Fruit fly (Drosophila melanogaster) whole organism, embryonic: ENCODE data around the gene CG18577.
A peak's percentile ranks its signal among the peaks of the same experiment; 100 is the strongest.

Source experiments
- Bgb ChIP-seq: fragments of 200-800 bp; sonication (Bioruptor generic); IDR thresholded peaks from 2 replicates; pipeline ENCODE4 v1.3.6; 2022; ENCODE audit warnings: missing biosample characterization, missing genetic modification characterization; ENCODE audit not compliant: partially characterized antibody
- Blimp-1 ChIP-seq: fragments of 200-800 bp; sonication (Bioruptor generic); optimal IDR thresholded peaks from 3 replicates; lab custom pipeline; 2018; ENCODE audit warnings: missing biosample characterization, missing genetic modification characterization, mild to moderate bottlenecking, moderate library complexity, missing genetic modification reagents
- BtbVII ChIP-seq: fragments of 200-800 bp; sonication (Bioruptor generic); optimal IDR thresholded peaks from 3 replicates; lab custom pipeline; 2017; ENCODE audit warnings: missing biosample characterization, mild to moderate bottlenecking, missing genetic modification characterization
- CG10321 ChIP-seq: fragments of 200-800 bp; sonication (Bioruptor generic); IDR thresholded peaks from 2 replicates; pipeline ENCODE4 v1.3.6; 2022; ENCODE audit warnings: missing biosample characterization, missing genetic modification characterization
- CG12659 ChIP-seq: fragments of 200-800 bp; sonication (Bioruptor generic); optimal IDR thresholded peaks from 3 replicates; lab custom pipeline; 2017; ENCODE audit warnings: mild to moderate bottlenecking, missing biosample characterization, missing genetic modification reagents, missing genetic modification characterization
- CG13775 ChIP-seq: fragments of 200-800 bp; sonication (Bioruptor generic); optimal IDR thresholded peaks from 3 replicates; lab custom pipeline; 2017; ENCODE audit warnings: missing biosample characterization, mild to moderate bottlenecking, missing genetic modification characterization
- CG15696 ChIP-seq: fragments of 200-800 bp; sonication (Bioruptor generic); optimal IDR thresholded peaks from 2 replicates; lab custom pipeline; 2019; ENCODE audit warnings: missing biosample characterization, mild to moderate bottlenecking, missing genetic modification characterization, moderate library complexity
- CG18262 ChIP-seq: fragments of 200-800 bp; optimal IDR thresholded peaks from 3 replicates; lab custom pipeline; 2019; ENCODE audit warnings: missing biosample characterization, mild to moderate bottlenecking, missing genetic modification characterization, moderate library complexity
- CG18764 ChIP-seq: fragments of 200-800 bp; sonication (Bioruptor generic); optimal IDR thresholded peaks from 3 replicates; lab custom pipeline; 2016; ENCODE audit warnings: missing biosample characterization, missing genetic modification characterization
- CG2129 ChIP-seq: fragments of 200-800 bp; sonication (Bioruptor generic); IDR thresholded peaks from 2 replicates; pipeline ENCODE4 v1.3.6; 2022; ENCODE audit warnings: missing biosample characterization, missing genetic modification characterization; ENCODE audit not compliant: partially characterized antibody
- CG2889 ChIP-seq: fragments of 200-800 bp; sonication (Bioruptor generic); IDR thresholded peaks from 3 replicates; pipeline ENCODE4 v1.3.6; 2022; ENCODE audit warnings: missing biosample characterization, missing genetic modification characterization
- CG3995 ChIP-seq: fragments of 200-800 bp; sonication (Bioruptor generic); optimal IDR thresholded peaks from 3 replicates; lab custom pipeline; 2016; ENCODE audit warnings: missing biosample characterization, missing genetic modification characterization
- CG4617 ChIP-seq: fragments of 200-800 bp; sonication (Bioruptor generic); optimal IDR thresholded peaks from 3 replicates; lab custom pipeline; 2016; ENCODE audit warnings: missing biosample characterization, missing genetic modification characterization, borderline replicate concordance
- CG7271 ChIP-seq: fragments of 200-800 bp; sonication (Bioruptor generic); optimal IDR thresholded peaks from 2 replicates; lab custom pipeline; 2018; ENCODE audit warnings: missing biosample characterization, mild to moderate bottlenecking, missing genetic modification characterization, moderate library complexity
- CG7786 ChIP-seq: fragments of 200-800 bp; sonication (Bioruptor generic); optimal IDR thresholded peaks from 2 replicates; lab custom pipeline; 2016; ENCODE audit warnings: missing biosample characterization, missing genetic modification characterization
- CG7987 ChIP-seq: fragments of 200-800 bp; sonication (Bioruptor generic); optimal IDR thresholded peaks from 2 replicates; lab custom pipeline; 2018; ENCODE audit warnings: missing biosample characterization, mild to moderate bottlenecking, missing genetic modification characterization, moderate library complexity
- CG8765 ChIP-seq: fragments of 200-800 bp; sonication (Bioruptor generic); IDR thresholded peaks from 2 replicates; pipeline ENCODE4 v1.3.6; 2022; ENCODE audit warnings: missing biosample characterization, missing genetic modification characterization
- CG9876 ChIP-seq: fragments of 200-800 bp; sonication (Bioruptor generic); optimal IDR thresholded peaks from 2 replicates; lab custom pipeline; 2016; ENCODE audit warnings: missing biosample characterization, missing genetic modification characterization
- D ChIP-seq, 2 experiments: fragments of 200-800 bp in 1 of 2; fragments of >200 bp in 1 of 2; sonication (Bioruptor generic) in 1 of 2; optimal IDR thresholded peaks; 2 replicates in 1 of 2; 3 replicates in 1 of 2; lab custom pipeline; 2017; ENCODE audit warnings: mild to moderate bottlenecking in 1 of 2, missing biosample characterization in 1 of 2, missing genetic modification characterization in 1 of 2, missing genetic modification reagents in 1 of 2
- Gug ChIP-seq: fragments of 200-800 bp; sonication (Bioruptor generic); IDR thresholded peaks from 4 replicates; pipeline ENCODE4 v1.3.6; 2022; ENCODE audit warnings: missing biosample characterization, missing genetic modification characterization
- Hand ChIP-seq: fragments of 200-800 bp; sonication (Bioruptor generic); optimal IDR thresholded peaks from 2 replicates; lab custom pipeline; 2017; ENCODE audit warnings: mild to moderate bottlenecking, missing biosample characterization, missing genetic modification reagents, missing genetic modification characterization
- Lim3 ChIP-seq: fragments of 200-800 bp; sonication (Bioruptor generic); IDR thresholded peaks from 2 replicates; pipeline ENCODE4 v1.3.6; 2022; ENCODE audit warnings: missing biosample characterization, missing genetic modification characterization
- MBD-R2 ChIP-seq: fragments of 200-800 bp; sonication (Bioruptor generic); IDR thresholded peaks from 2 replicates; pipeline ENCODE4 v1.3.6; 2022; ENCODE audit warnings: missing biosample characterization, missing genetic modification characterization
- Max ChIP-seq: fragments of 200-800 bp; sonication (Bioruptor generic); optimal IDR thresholded peaks from 2 replicates; lab custom pipeline; 2016; ENCODE audit warnings: missing biosample characterization, mild to moderate bottlenecking, missing genetic modification characterization
- Mrtf ChIP-seq: fragments of 200-800 bp; sonication (Bioruptor generic); IDR thresholded peaks from 3 replicates; pipeline ENCODE4 v1.3.6; 2022; ENCODE audit warnings: missing biosample characterization, missing genetic modification characterization
- Nf-YA ChIP-seq: fragments of 200-800 bp; sonication (Bioruptor generic); IDR thresholded peaks from 2 replicates; pipeline ENCODE4 v1.3.6; 2022; ENCODE audit warnings: missing biosample characterization, missing genetic modification characterization
- Six4 ChIP-seq: fragments of 200-800 bp; sonication (Bioruptor generic); optimal IDR thresholded peaks from 2 replicates; lab custom pipeline; 2016; ENCODE audit warnings: missing biosample characterization, missing genetic modification characterization
- Sox102F ChIP-seq: fragments of 200-800 bp; sonication (Bioruptor generic); optimal IDR thresholded peaks from 2 replicates; lab custom pipeline; 2018; ENCODE audit warnings: missing biosample characterization, mild to moderate bottlenecking, missing genetic modification characterization, moderate library complexity
- TFAM ChIP-seq: fragments of 200-800 bp; sonication (Bioruptor generic); optimal IDR thresholded peaks from 2 replicates; lab custom pipeline; 2017; ENCODE audit warnings: missing biosample characterization, missing genetic modification characterization, inconsistent platforms
- ab ChIP-seq: fragments of 200-800 bp; sonication (Bioruptor generic); optimal IDR thresholded peaks from 2 replicates; lab custom pipeline; 2016; ENCODE audit warnings: missing biosample characterization, missing genetic modification characterization
- croc ChIP-seq: fragments of 200-800 bp; sonication (Bioruptor generic); conservative IDR thresholded peaks from 3 replicates; pipeline ENCODE4 v1.3.6; 2022; ENCODE audit warnings: missing biosample characterization, missing genetic modification characterization
- crp ChIP-seq, 2 experiments: fragments of 200-800 bp; sonication (Bioruptor generic); optimal IDR thresholded peaks; 2 replicates in 1 of 2; 3 replicates in 1 of 2; lab custom pipeline; 2017; ENCODE audit warnings: missing biosample characterization in 2 of 2, missing genetic modification characterization in 2 of 2, mild to moderate bottlenecking in 1 of 2, moderate library complexity in 1 of 2
- esg ChIP-seq: fragments of 200-800 bp; sonication (Bioruptor generic); conservative IDR thresholded peaks from 2 replicates; pipeline ENCODE4 v1.3.6; 2022; ENCODE audit warnings: missing biosample characterization, missing genetic modification characterization
- gsb ChIP-seq: fragments of 200-800 bp; sonication (Bioruptor generic); IDR thresholded peaks from 2 replicates; pipeline ENCODE4 v1.3.6; 2022; ENCODE audit warnings: missing biosample characterization, missing genetic modification characterization
- ind ChIP-seq: fragments of 200-800 bp; sonication (Bioruptor generic); optimal IDR thresholded peaks from 3 replicates; lab custom pipeline; 2016; ENCODE audit warnings: missing biosample characterization, missing genetic modification characterization
- jing ChIP-seq: fragments of 200-800 bp; sonication (Bioruptor generic); optimal IDR thresholded peaks from 2 replicates; lab custom pipeline; 2018; ENCODE audit warnings: missing biosample characterization, mild to moderate bottlenecking, missing genetic modification characterization
- lilli ChIP-seq: fragments of 200-800 bp; sonication (Bioruptor generic); optimal IDR thresholded peaks from 3 replicates; lab custom pipeline; 2016; ENCODE audit warnings: missing biosample characterization, missing genetic modification characterization
- lola ChIP-seq, 3 experiments: fragments of >200 bp in 2 of 3; fragments of 200-800 bp in 1 of 3; sonication (Bioruptor generic) in 1 of 3; optimal IDR thresholded peaks; 2 replicates each; lab custom pipeline; 2017 to 2019; ENCODE audit warnings: missing biosample characterization in 3 of 3, missing genetic modification characterization in 3 of 3, mild to moderate bottlenecking in 1 of 3, moderate library complexity in 1 of 3
- phol ChIP-seq: fragments of 200-800 bp; sonication (Bioruptor generic); optimal IDR thresholded peaks from 3 replicates; lab custom pipeline; 2018; ENCODE audit warnings: missing biosample characterization, mild to moderate bottlenecking, missing genetic modification characterization, moderate library complexity
- pnt ChIP-seq: fragments of 200-800 bp; sonication (Bioruptor generic); optimal IDR thresholded peaks from 3 replicates; lab custom pipeline; 2016; ENCODE audit warnings: missing biosample characterization, missing genetic modification characterization
- repo ChIP-seq: fragments of 200-800 bp; sonication (Bioruptor generic); optimal IDR thresholded peaks from 2 replicates; lab custom pipeline; 2016; ENCODE audit warnings: missing biosample characterization, missing genetic modification characterization
- rib ChIP-seq: fragments of 200-800 bp; sonication (Bioruptor generic); IDR thresholded peaks from 2 replicates; pipeline ENCODE4 v1.3.6; 2022; ENCODE audit warnings: missing biosample characterization, missing genetic modification characterization
- sc ChIP-seq, 3 experiments: fragments of >200 bp in 2 of 3; fragments of 200-800 bp in 1 of 3; sonication (Bioruptor generic) in 1 of 3; optimal IDR thresholded peaks; 2 replicates in 2 of 3; 3 replicates in 1 of 3; lab custom pipeline; 2017; ENCODE audit warnings: mild to moderate bottlenecking in 1 of 3, missing biosample characterization in 1 of 3, missing genetic modification characterization in 1 of 3, missing genetic modification reagents in 1 of 3
- slbo ChIP-seq: fragments of 200-800 bp; sonication (Bioruptor generic); IDR thresholded peaks from 2 replicates; pipeline ENCODE4 v1.3.6; 2022; ENCODE audit warnings: missing biosample characterization, missing genetic modification characterization
- stwl ChIP-seq: fragments of 200-800 bp; sonication (Bioruptor generic); optimal IDR thresholded peaks from 3 replicates; lab custom pipeline; 2018; ENCODE audit warnings: missing biosample characterization, mild to moderate bottlenecking, missing genetic modification characterization, moderate library complexity
- tna ChIP-seq: fragments of 200-800 bp; sonication (Bioruptor generic); IDR thresholded peaks from 2 replicates; pipeline ENCODE4 v1.3.6; 2022; ENCODE audit warnings: missing biosample characterization, missing genetic modification characterization; ENCODE audit not compliant: partially characterized antibody
- trh ChIP-seq: fragments of 200-800 bp; sonication (Bioruptor generic); optimal IDR thresholded peaks from 2 replicates; lab custom pipeline; 2016; ENCODE audit warnings: missing biosample characterization, missing genetic modification characterization
- twi ChIP-seq: fragments of 200-800 bp; optimal IDR thresholded peaks from 2 replicates; lab custom pipeline; 2019; ENCODE audit warnings: missing biosample characterization, mild to moderate bottlenecking, missing genetic modification characterization, moderate library complexity
- vnd ChIP-seq: fragments of 200-800 bp; sonication (Bioruptor generic); IDR thresholded peaks from 3 replicates; pipeline ENCODE4 v1.3.6; 2022; ENCODE audit warnings: missing biosample characterization, missing genetic modification characterization; ENCODE audit not compliant: partially characterized antibody
- vvl ChIP-seq: fragments of 200-800 bp; sonication (Bioruptor generic); IDR thresholded peaks from 2 replicates; pipeline ENCODE4 v1.3.6; 2022; ENCODE audit warnings: missing biosample characterization, missing genetic modification characterization

CG18577 gene

DNA sequence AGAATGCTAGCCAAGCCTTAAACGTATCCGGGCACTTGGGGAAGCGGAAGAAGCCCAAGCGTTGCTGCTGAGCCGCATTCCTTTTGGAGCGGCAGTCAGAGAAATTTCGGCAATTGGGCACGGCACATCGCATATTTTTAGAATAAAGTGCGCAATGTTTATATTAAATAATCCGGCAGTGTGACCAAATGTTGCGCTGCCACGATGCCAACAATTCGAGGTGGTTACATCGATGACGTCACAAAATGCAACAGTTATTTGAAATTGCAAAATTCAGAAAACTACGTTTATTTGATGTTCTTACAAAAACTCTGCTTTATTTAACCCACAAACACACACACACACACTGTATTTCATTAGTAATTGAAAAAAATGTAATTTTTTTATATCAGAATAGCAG, 24.0 kb downstream of the CG18577 start, which contains the start of gene CG6689 (continued):
- TF ChIP-seq lilli (GFP tag; lab: Kevin White, UChicago) (peak; percentile 43), CG15696 (tag; lab: Kevin White, UChicago) (no peak), Hand (GFP tag; lab: Kevin White, UChicago) (no peak), CG18262 (tag; lab: Kevin White, UChicago) (no peak), phol (tag; lab: Kevin White, UChicago) (peak; percentile 28), BtbVII (peak; percentile 58), CG7786 (GFP tag; lab: Kevin White, UChicago) (no peak), stwl (tag; lab: Kevin White, UChicago) (peak; percentile 40), vnd (GFP tag; lab: Robert Waterston, UW) (no peak), lola (GFP tag; optimal IDR thresholded peaks at IDR 0.05; lab: Kevin White, UChicago) (no peak), twi (tag; lab: Kevin White, UChicago) (no peak), Sox102F (GFP tag; lab: Kevin White, UChicago) (no peak), CG10321 (GFP tag; lab: Robert Waterston, UW) (no peak), jing (GFP tag; lab: Kevin White, UChicago) (no peak), ind (GFP tag; lab: Kevin White, UChicago) (no peak), esg (no peak), trh (GFP tag; lab: Kevin White, UChicago) (no peak), Bgb (GFP tag; lab: Robert Waterston, UW) (peak; percentile 32; the same call in 1 of the 2 replicates), Mrtf (no peak), CG12659 (GFP tag; lab: Kevin White, UChicago) (peak; percentile 55), vvl (GFP tag; lab: Robert Waterston, UW) (peak; percentile 78), Blimp-1 (GFP tag; lab: Kevin White, UChicago) (no peak), TFAM (GFP tag; lab: Kevin White, UChicago) (no peak), MBD-R2 (peak; percentile 94), CG8765 (GFP tag; lab: Robert Waterston, UW) (no peak), repo (GFP tag; lab: Kevin White, UChicago) (no peak), Gug (GFP tag; lab: Robert Waterston, UW) (no peak), croc (GFP tag; lab: Robert Waterston, UW) (no peak), Max (GFP tag; lab: Kevin White, UChicago) (no peak), CG7271 (tag; lab: Kevin White, UChicago) (no peak), CG9876 (GFP tag; lab: Kevin White, UChicago) (no peak), D (optimal IDR thresholded peaks at IDR 0.05; lab: Kevin White, UChicago) (no peak), D (GFP tag; optimal IDR thresholded peaks at IDR 0.05; lab: Kevin White, UChicago) (no peak), CG2129 (GFP tag; lab: Robert Waterston, UW) (no peak), CG3995 (GFP tag; lab: Kevin White, UChicago) (no peak), Lim3 (no peak), rib (GFP tag; lab: Robert Waterston, UW) (no peak), tna (GFP tag; lab: Robert Waterston, UW) (no peak), Nf-YA (GFP tag; lab: Robert Waterston, UW) (no peak), CG7987 (GFP tag; lab: Kevin White, UChicago) (peak; percentile 31), CG13775 (GFP tag; lab: Kevin White, UChicago) (peak; percentile 26), gsb (GFP tag; lab: Robert Waterston, UW) (no peak), Six4 (GFP tag; lab: Kevin White, UChicago) (no peak), CG4617 (GFP tag; lab: Kevin White, UChicago) (peak; percentile 82), CG2889 (GFP tag; lab: Robert Waterston, UW) (no peak), pnt (GFP tag; lab: Kevin White, UChicago) (no peak), ab (no peak), slbo (GFP tag; lab: Robert Waterston, UW) (no peak; the same call in 1 of the 2 replicates), CG18764 (GFP tag; lab: Kevin White, UChicago) (no peak), sc (optimal IDR thresholded peaks at IDR 0.05; lab: Kevin White, UChicago) (no peak), sc (GFP tag; optimal IDR thresholded peaks at IDR 0.05; lab: Kevin White, UChicago) (no peak), crp (GFP tag; optimal IDR thresholded peaks at IDR 0.05; lab: Kevin White, UChicago) (no peak)
